Worm (Caenorhabditis elegans): ENCODE results near the gene C47A4.1.

The C47A4.1 gene

DNA sequence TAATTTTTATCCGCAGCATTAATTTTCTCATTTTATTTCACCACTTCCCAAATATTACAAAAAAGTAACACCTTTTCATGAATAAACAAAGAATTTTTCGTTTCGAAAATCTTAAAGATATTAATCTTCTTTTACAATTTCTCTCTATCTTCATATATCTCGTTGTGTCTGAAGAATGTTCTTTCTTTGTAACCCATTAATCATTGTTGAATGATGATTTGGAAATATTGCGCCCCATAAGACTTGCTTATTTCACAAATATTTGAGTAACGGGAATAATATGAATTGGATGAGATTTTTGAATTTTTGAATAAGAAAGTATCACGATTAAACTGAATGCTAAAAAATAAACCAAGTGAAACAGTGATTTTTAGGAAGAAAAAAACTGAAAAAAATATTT, 4.8 kb upstream of the C47A4.1 start:
- TF ChIP-seq elt-2 (tag; optimal IDR thresholded peaks at IDR 0.05) = no peak
- TF ChIP-seq unc-55 (GFP tag; optimal IDR thresholded peaks at IDR 0.05) = peak; percentile 61

ce11 chrIV:13718918-13719317, 2.7 kb upstream of the C47A4.1 start:
- TF ChIP-seq tbx-2 (tag; optimal IDR thresholded peaks at IDR 0.05) (peak; percentile 18), rnt-1 (tag; optimal IDR thresholded peaks at IDR 0.05) (peak; percentile 88), ceh-30 (tag; optimal IDR thresholded peaks at IDR 0.05) (no peak), unc-55 (GFP tag; optimal IDR thresholded peaks at IDR 0.05) (peak; percentile 98)

ce11 chrIV:13716735-13717134, 556 bp upstream of the C47A4.1 start:
- no peak for TF ChIP-seq ceh-14 (tag; optimal IDR thresholded peaks at IDR 0.05)
- TF ChIP-seq unc-55 (GFP tag; optimal IDR thresholded peaks at IDR 0.05) = peak; percentile 97

DNA sequence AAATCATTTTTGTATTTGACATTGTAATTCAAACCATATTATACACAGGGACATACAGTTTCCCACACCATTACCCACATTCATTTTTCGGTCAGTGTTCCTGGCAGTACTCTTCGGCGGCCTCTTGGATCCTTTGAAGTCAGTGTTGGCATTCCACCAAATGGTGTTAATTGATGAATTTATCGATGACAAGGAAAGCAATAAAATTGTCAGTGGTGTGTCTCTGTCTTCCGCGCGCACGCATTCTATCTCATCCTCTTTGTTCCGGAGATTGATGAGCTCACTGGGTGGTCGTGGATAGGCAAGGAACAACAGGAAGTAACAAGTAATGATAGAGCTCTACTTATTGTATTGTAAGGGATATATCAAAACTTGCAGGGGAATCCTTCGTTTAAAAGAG, 5.8 kb downstream of the C47A4.1 start:
- no peak for TF ChIP-seq unc-42 (tag; optimal IDR thresholded peaks at IDR 0.05)
- TF ChIP-seq unc-55 (GFP tag; optimal IDR thresholded peaks at IDR 0.05) = peak; percentile 77

- TF ChIP-seq unc-3 (GFP tag; conservative IDR thresholded peaks at IDR 0.05) = no peak
- TF ChIP-seq unc-3 (tag; optimal IDR thresholded peaks at IDR 0.05) = no peak
- TF ChIP-seq ref-2 (tag; optimal IDR thresholded peaks at IDR 0.05) = no peak
- no peak for TF ChIP-seq hlh-13 (GFP tag; optimal IDR thresholded peaks at IDR 0.05)
- TF ChIP-seq ttx-3 (tag; optimal IDR thresholded peaks at IDR 0.05) = no peak
- no peak for TF ChIP-seq che-1 (tag; optimal IDR thresholded peaks at IDR 0.05)
- TF ChIP-seq ceh-24 (tag; optimal IDR thresholded peaks at IDR 0.05) = no peak
- TF ChIP-seq fkh-10 (GFP tag; optimal IDR thresholded peaks at IDR 0.05) = no peak
- no peak for TF ChIP-seq zip-5 (tag; optimal IDR thresholded peaks at IDR 0.05)
- TF ChIP-seq sox-4 (tag; optimal IDR thresholded peaks at IDR 0.05) = no peak
- no peak for TF ChIP-seq pha-4 (tag; optimal IDR thresholded peaks at IDR 0.05)
Observed at ce11 chrIV:13709069-13709640, 7.0 kb downstream of the C47A4.1 start.

DNA sequence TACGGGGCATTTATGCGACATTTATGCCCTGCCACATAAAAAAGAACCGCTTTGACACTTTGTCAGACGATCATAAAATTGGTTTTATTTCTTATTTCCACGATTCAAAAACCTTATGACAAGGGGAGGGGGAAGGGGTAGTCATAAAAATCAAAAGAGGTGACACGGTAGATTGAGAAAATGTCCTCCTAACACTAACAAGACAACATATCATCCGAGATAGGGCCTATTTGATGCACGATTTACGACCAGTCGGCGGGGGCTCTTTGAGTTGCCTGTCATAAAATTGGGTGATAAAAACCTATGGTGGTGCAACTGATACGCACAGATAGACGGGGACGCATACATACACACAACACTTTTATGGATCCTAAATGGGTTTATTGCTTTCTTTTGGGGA, 8.3 kb downstream of the C47A4.1 start:
- TF ChIP-seq hlh-15 (tag; optimal IDR thresholded peaks at IDR 0.05) = no peak
- TF ChIP-seq eyg-1 (tag; optimal IDR thresholded peaks at IDR 0.05) = no peak
- no peak for TF ChIP-seq fax-1 (tag; optimal IDR thresholded peaks at IDR 0.05)
- no peak for TF ChIP-seq lin-11 (tag; optimal IDR thresholded peaks at IDR 0.05)
- no peak for TF ChIP-seq unc-42 (tag; optimal IDR thresholded peaks at IDR 0.05)
- TF ChIP-seq hlh-6 (tag; optimal IDR thresholded peaks at IDR 0.05) = no peak
- TF ChIP-seq rnt-1 (tag; optimal IDR thresholded peaks at IDR 0.05) = no peak
- TF ChIP-seq unc-86 (tag; optimal IDR thresholded peaks at IDR 0.05) = no peak
- no peak for TF ChIP-seq pag-3 (tag; optimal IDR thresholded peaks at IDR 0.05; ENCODE audit: borderline replicate concordance)
- no peak for TF ChIP-seq tbx-7 (tag; optimal IDR thresholded peaks at IDR 0.05)
- peak; percentile 1 for TF ChIP-seq tbx-2 (tag; optimal IDR thresholded peaks at IDR 0.05)
- no peak for TF ChIP-seq K09A11.1 (tag; optimal IDR thresholded peaks at IDR 0.05; ENCODE audit: insufficient read depth)
- TF ChIP-seq pha-2 (tag; optimal IDR thresholded peaks at IDR 0.05) = no peak
- no peak for TF ChIP-seq odd-2 (tag; optimal IDR thresholded peaks at IDR 0.05)
- no peak for TF ChIP-seq fkh-10 (GFP tag; optimal IDR thresholded peaks at IDR 0.05)
- peak; percentile 38 for TF ChIP-seq unc-55 (GFP tag; optimal IDR thresholded peaks at IDR 0.05)
- TF ChIP-seq pqm-1 (tag; optimal IDR thresholded peaks at IDR 0.05) = peak; percentile 17
- TF ChIP-seq ceh-34 (tag; optimal IDR thresholded peaks at IDR 0.05) = no peak
- peak; percentile 89 for TF ChIP-seq elt-2 (tag; optimal IDR thresholded peaks at IDR 0.05)
- TF ChIP-seq elt-4 (tag; optimal IDR thresholded peaks at IDR 0.05) = no peak

Measured in whole organism, late embryonic.